Worm (Caenorhabditis elegans) whole organism, L3 larva: Measurements from ENCODE around the gene sek-3.

ENCODE experiments used
- R02D3.7 ChIP-seq: fragments of 150-350 bp; optimal IDR thresholded peaks from 2 replicates; lab custom pipeline; 2014; ENCODE audit warnings: missing biosample characterization, missing genetic modification characterization
- ZK546.5 ChIP-seq: sonication (generic microtip); optimal IDR thresholded peaks from 2 replicates; lab custom pipeline; 2017; ENCODE audit warnings: missing biosample characterization, missing genetic modification characterization
- aly-2 ChIP-seq: fragments of 150-350 bp; optimal IDR thresholded peaks from 2 replicates; lab custom pipeline; 2014; ENCODE audit warnings: missing biosample characterization, missing genetic modification characterization
- ama-1 ChIP-seq: fragments of 150-350 bp; optimal IDR thresholded peaks from 2 replicates; lab custom pipeline; 2018
- ceh-16 ChIP-seq: sonication (generic microtip); optimal IDR thresholded peaks from 2 replicates; lab custom pipeline; 2017; ENCODE audit warnings: missing biosample characterization, missing genetic modification characterization
- ceh-28 ChIP-seq: fragments of 150-350 bp; optimal IDR thresholded peaks from 2 replicates; lab custom pipeline; 2014; ENCODE audit warnings: missing biosample characterization, missing genetic modification reagents, missing genetic modification characterization
- ceh-82 ChIP-seq: fragments of 150-350 bp; optimal IDR thresholded peaks from 2 replicates; lab custom pipeline; 2014; ENCODE audit warnings: missing biosample characterization, missing genetic modification characterization
- ceh-9 ChIP-seq: sonication (generic microtip); optimal IDR thresholded peaks from 2 replicates; lab custom pipeline; 2018; ENCODE audit warnings: missing biosample characterization, missing genetic modification characterization
- daf-12 ChIP-seq: fragments of 150-350 bp; optimal IDR thresholded peaks from 2 replicates; lab custom pipeline; 2014; ENCODE audit warnings: missing biosample characterization, missing genetic modification reagents, missing genetic modification characterization
- egl-27 ChIP-seq: sonication (generic microtip); optimal IDR thresholded peaks from 4 replicates; lab custom pipeline; 2017; ENCODE audit warnings: missing biosample characterization, missing genetic modification reagents, missing genetic modification characterization
- elt-1 ChIP-seq: fragments of 150-350 bp; optimal IDR thresholded peaks from 2 replicates; lab custom pipeline; 2014; ENCODE audit warnings: missing biosample characterization, missing genetic modification characterization
- elt-2 ChIP-seq: sonication (generic microtip); optimal IDR thresholded peaks from 2 replicates; lab custom pipeline; 2016; ENCODE audit warnings: missing genetic modification reagents, mild to moderate bottlenecking, missing genetic modification characterization, missing compliant biosample characterization
- elt-3 ChIP-seq, 3 experiments: fragments of 150-350 bp in 1 of 3; sonication (generic microtip) in 2 of 3; optimal IDR thresholded peaks; 2 replicates in 2 of 3; 4 replicates in 1 of 3; lab custom pipeline; 2014 to 2017; ENCODE audit warnings: missing biosample characterization in 3 of 3, missing genetic modification characterization in 3 of 3
- eor-1 ChIP-seq, 2 experiments: fragments of 150-350 bp; optimal IDR thresholded peaks; 2 replicates each; lab custom pipeline; 2014 to 2018; ENCODE audit warnings: missing biosample characterization in 2 of 2, missing genetic modification characterization in 2 of 2
- fkh-2 ChIP-seq: fragments of 150-350 bp; optimal IDR thresholded peaks from 2 replicates; lab custom pipeline; 2014; ENCODE audit warnings: missing biosample characterization, missing genetic modification reagents, missing genetic modification characterization
- fos-1 ChIP-seq: fragments of 150-350 bp; optimal IDR thresholded peaks from 2 replicates; lab custom pipeline; 2014; ENCODE audit warnings: missing biosample characterization, missing genetic modification characterization
- hmg-11 ChIP-seq: sonication (generic microtip); optimal IDR thresholded peaks from 2 replicates; lab custom pipeline; 2016; ENCODE audit warnings: missing genetic modification characterization, missing compliant biosample characterization
- jun-1 ChIP-seq: fragments of 150-350 bp; optimal IDR thresholded peaks from 2 replicates; lab custom pipeline; 2014; ENCODE audit warnings: missing biosample characterization, missing genetic modification reagents, missing genetic modification characterization
- lin-15B ChIP-seq: fragments of 150-350 bp; optimal IDR thresholded peaks from 2 replicates; lab custom pipeline; 2014; ENCODE audit warnings: missing biosample characterization, missing genetic modification characterization
- lin-39 ChIP-seq: fragments of 150-350 bp; optimal IDR thresholded peaks from 2 replicates; lab custom pipeline; 2018; ENCODE audit warnings: missing biosample characterization, missing genetic modification reagents, missing genetic modification characterization
- lsy-12 ChIP-seq: sonication (generic microtip); optimal IDR thresholded peaks from 2 replicates; lab custom pipeline; 2016; ENCODE audit warnings: mild to moderate bottlenecking, missing genetic modification characterization, missing compliant biosample characterization
- mdl-1 ChIP-seq: fragments of 150-350 bp; optimal IDR thresholded peaks from 2 replicates; lab custom pipeline; 2014; ENCODE audit warnings: missing biosample characterization, missing genetic modification characterization
- mml-1 ChIP-seq: fragments of 150-350 bp; sonication (generic microtip); optimal IDR thresholded peaks from 3 replicates; lab custom pipeline; 2014; ENCODE audit warnings: missing biosample characterization, missing genetic modification characterization
- nfya-1 ChIP-seq: sonication (generic microtip); optimal IDR thresholded peaks from 2 replicates; lab custom pipeline; 2017; ENCODE audit warnings: missing genetic modification characterization, mild to moderate bottlenecking, missing compliant biosample characterization, antibody characterized with exemption, moderate library complexity; ENCODE audit not compliant: insufficient read depth
- nhr-12 ChIP-seq: fragments of 150-350 bp; optimal IDR thresholded peaks from 2 replicates; lab custom pipeline; 2014; ENCODE audit warnings: missing biosample characterization, missing genetic modification characterization
- nhr-23 ChIP-seq: fragments of 150-350 bp; optimal IDR thresholded peaks from 2 replicates; lab custom pipeline; 2014; ENCODE audit warnings: missing biosample characterization, missing genetic modification reagents, missing genetic modification characterization
- nhr-237 ChIP-seq: fragments of 150-350 bp; optimal IDR thresholded peaks from 2 replicates; lab custom pipeline; 2014; ENCODE audit warnings: missing biosample characterization, missing genetic modification characterization
- nhr-25 ChIP-seq: sonication (generic microtip); optimal IDR thresholded peaks from 2 replicates; lab custom pipeline; 2017; ENCODE audit warnings: missing biosample characterization, missing genetic modification characterization
- nhr-28 ChIP-seq: fragments of 150-350 bp; optimal IDR thresholded peaks from 2 replicates; lab custom pipeline; 2014; ENCODE audit warnings: missing biosample characterization, missing genetic modification characterization
- nhr-43 ChIP-seq: sonication (generic microtip); optimal IDR thresholded peaks from 2 replicates; lab custom pipeline; 2016; ENCODE audit warnings: mild to moderate bottlenecking, missing genetic modification characterization, missing compliant biosample characterization; ENCODE audit not compliant: poor library complexity, severe bottlenecking
- nhr-67 ChIP-seq: fragments of 150-350 bp; optimal IDR thresholded peaks from 2 replicates; lab custom pipeline; 2014; ENCODE audit warnings: missing biosample characterization, missing genetic modification characterization
- nhr-76 ChIP-seq: fragments of 150-350 bp; sonication (generic microtip); optimal IDR thresholded peaks from 5 replicates; lab custom pipeline; 2014; ENCODE audit warnings: missing biosample characterization, missing genetic modification characterization
- nhr-77 ChIP-seq: fragments of 150-350 bp; optimal IDR thresholded peaks from 2 replicates; lab custom pipeline; 2014; ENCODE audit warnings: missing biosample characterization, missing genetic modification characterization
- pha-4 ChIP-seq: fragments of 150-350 bp; optimal IDR thresholded peaks from 2 replicates; lab custom pipeline; 2014; ENCODE audit warnings: missing biosample characterization, missing genetic modification reagents, missing genetic modification characterization
- pqm-1 ChIP-seq: fragments of 150-350 bp; optimal IDR thresholded peaks from 2 replicates; lab custom pipeline; 2017; ENCODE audit warnings: missing biosample characterization, missing genetic modification characterization, inconsistent platforms
- sea-2 ChIP-seq: fragments of 150-350 bp; sonication (generic microtip); optimal IDR thresholded peaks from 4 replicates; lab custom pipeline; 2014; ENCODE audit warnings: missing biosample characterization, missing genetic modification reagents, missing genetic modification characterization
- skn-1 ChIP-seq: fragments of 150-350 bp; optimal IDR thresholded peaks from 2 replicates; lab custom pipeline; 2014; ENCODE audit warnings: missing biosample characterization, missing genetic modification characterization
- snpc-4 ChIP-seq: fragments of 150-350 bp; optimal IDR thresholded peaks from 2 replicates; lab custom pipeline; 2014; ENCODE audit warnings: missing biosample characterization, missing genetic modification characterization
- tbx-2 ChIP-seq: sonication (generic microtip); optimal IDR thresholded peaks from 2 replicates; lab custom pipeline; 2016; ENCODE audit warnings: mild to moderate bottlenecking, missing genetic modification characterization, missing compliant biosample characterization
- unc-39 ChIP-seq: sonication (generic microtip); optimal IDR thresholded peaks from 4 replicates; lab custom pipeline; 2017; ENCODE audit warnings: missing biosample characterization, missing genetic modification characterization
- unc-62 ChIP-seq: fragments of 150-350 bp; sonication (generic microtip); optimal IDR thresholded peaks from 4 replicates; lab custom pipeline; 2014; ENCODE audit warnings: missing biosample characterization, missing genetic modification reagents, missing genetic modification characterization
- zag-1 ChIP-seq: fragments of 150-350 bp; optimal IDR thresholded peaks from 2 replicates; lab custom pipeline; 2014; ENCODE audit warnings: missing biosample characterization, missing genetic modification characterization
- ztf-11 ChIP-seq: fragments of 150-350 bp; optimal IDR thresholded peaks from 2 replicates; lab custom pipeline; 2014; ENCODE audit warnings: missing biosample characterization, missing genetic modification characterization
- ztf-4 ChIP-seq: fragments of 150-350 bp; optimal IDR thresholded peaks from 2 replicates; lab custom pipeline; 2014; ENCODE audit warnings: missing biosample characterization, missing genetic modification characterization

The sek-3 gene

DNA sequence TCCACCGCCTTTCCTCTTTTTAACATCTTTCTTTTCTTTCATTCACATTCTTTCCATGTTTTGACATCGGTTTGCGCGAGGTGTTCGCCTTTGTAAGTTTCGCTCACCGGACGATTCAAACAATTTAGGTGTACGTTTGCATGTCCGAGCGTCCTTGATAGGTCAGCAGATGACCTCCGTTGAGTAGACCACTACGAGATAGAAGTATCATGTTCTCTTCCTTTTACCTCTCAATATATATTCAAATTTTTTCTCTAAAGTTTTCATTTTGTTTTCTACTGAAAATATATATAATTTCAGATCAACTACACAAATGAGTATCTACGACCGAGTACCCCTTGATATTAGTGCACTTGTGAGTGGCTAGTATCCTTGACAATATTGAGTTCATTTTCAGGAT is 43.1 kb downstream of the sek-3 start, which contains the start of gene C24H10.3:
C24H10.3 (plus strand) TSS at position 301 of the 400 bp plus-strand sequence.
- TF ChIP-seq elt-1 (tag; lab: Kevin White, UChicago) (no peak), nhr-28 (no peak), fos-1 (tag; lab: Kevin White, UChicago) (no peak), elt-3 (tag; optimal IDR thresholded peaks at IDR 0.05; lab: Kevin White, UChicago) (peak in 1 of 3 experiments; percentile 26), ZK546.5 (tag; lab: Kevin White, UChicago) (no peak), aly-2 (no peak), hmg-11 (tag; lab: Kevin White, UChicago) (no peak), nhr-25 (tag; lab: Kevin White, UChicago) (peak; percentile 59)

DNA sequence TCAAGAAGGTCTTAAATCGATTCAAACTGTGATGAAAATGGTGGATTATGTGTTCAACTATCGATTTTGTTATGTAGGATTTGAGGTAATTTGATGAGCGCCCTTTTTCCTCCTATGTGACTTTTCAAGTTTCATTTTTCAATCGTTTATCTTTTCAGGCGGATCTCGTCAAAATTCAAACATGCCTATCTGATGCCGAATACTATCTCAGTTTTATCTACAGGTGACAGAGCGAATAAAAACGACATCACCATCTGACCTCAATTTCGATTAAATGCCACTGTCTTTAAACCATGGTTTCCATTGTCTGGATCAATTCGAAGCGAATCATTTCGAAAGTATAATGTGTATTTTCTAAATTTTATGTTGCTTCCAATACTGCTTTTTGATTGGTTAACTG is 44.1 kb downstream of the sek-3 start:
- TF ChIP-seq nhr-237 (tag; lab: Kevin White, UChicago), result no peak
- TF ChIP-seq skn-1, result no peak
- no peak for TF ChIP-seq nhr-12
- peak; percentile 93 for TF ChIP-seq elt-1 (tag; lab: Kevin White, UChicago)
- TF ChIP-seq nhr-23 (tag; lab: Kevin White, UChicago), result peak; percentile 55
- no peak for TF ChIP-seq nfya-1
- TF ChIP-seq ceh-28, result no peak
- TF ChIP-seq nhr-67, result no peak
- TF ChIP-seq lin-15B (tag; lab: Kevin White, UChicago), result no peak
- TF ChIP-seq hmg-11 (tag; lab: Kevin White, UChicago), result no peak
- TF ChIP-seq eor-1 (tag; optimal IDR thresholded peaks at IDR 0.05; lab: Kevin White, UChicago), result no peak
- TF ChIP-seq elt-2 (tag; lab: Kevin White, UChicago), result no peak
- TF ChIP-seq ztf-4 (tag; lab: Kevin White, UChicago), result no peak
- TF ChIP-seq egl-27 (tag; lab: Kevin White, UChicago), result no peak
- peak; percentile 38 for TF ChIP-seq nhr-25 (tag; lab: Kevin White, UChicago)

ce11 chrX:5063750-5064652 is 46.3 kb downstream of the sek-3 start, which contains the start of gene C24H10.2:
Gene C24H10.2, plus strand, starts transcription at chrX:5064602.
- peak; percentile 22 for TF ChIP-seq pqm-1 (tag; lab: Kevin White, UChicago)
- no peak for TF ChIP-seq sea-2
- peak; percentile 60 for TF ChIP-seq ceh-28
- no peak for TF ChIP-seq R02D3.7
- TF ChIP-seq nhr-43 (tag; lab: Kevin White, UChicago), result no peak
- no peak for TF ChIP-seq ceh-82 (tag; lab: Kevin White, UChicago)
- TF ChIP-seq nhr-237 (tag; lab: Kevin White, UChicago), result no peak
- no peak for TF ChIP-seq ama-1 (lab: Kevin White, UChicago)
- peak; percentile 69 for TF ChIP-seq hmg-11 (tag; lab: Kevin White, UChicago)
- TF ChIP-seq ZK546.5 (tag; lab: Kevin White, UChicago), result no peak
- no peak for TF ChIP-seq ceh-16 (tag; lab: Kevin White, UChicago)
- no peak for TF ChIP-seq mdl-1
- no peak for TF ChIP-seq lin-15B (tag; lab: Kevin White, UChicago)
- peak; percentile 76 for TF ChIP-seq nfya-1
- no peak for TF ChIP-seq jun-1 (tag; lab: Kevin White, UChicago)
- TF ChIP-seq egl-27 (tag; lab: Kevin White, UChicago), result no peak
- TF ChIP-seq nhr-76 (tag; lab: Kevin White, UChicago), result no peak
- TF ChIP-seq elt-3 (tag; optimal IDR thresholded peaks at IDR 0.05; lab: Kevin White, UChicago), result no peak
- TF ChIP-seq fos-1 (tag; lab: Kevin White, UChicago), result no peak
- no peak for TF ChIP-seq ztf-11 (tag; lab: Kevin White, UChicago)
- TF ChIP-seq pha-4 (tag; lab: Kevin White, UChicago), result peak; percentile 51
- TF ChIP-seq fkh-2, result no peak
- no peak for TF ChIP-seq nhr-28
- no peak for TF ChIP-seq zag-1 (tag; lab: Kevin White, UChicago)
- TF ChIP-seq elt-1 (tag; lab: Kevin White, UChicago), result peak; percentile 8
- TF ChIP-seq snpc-4 (tag; lab: Kevin White, UChicago), result no peak
- TF ChIP-seq mml-1 (tag; lab: Kevin White, UChicago), result no peak
- TF ChIP-seq nhr-12, result no peak
- TF ChIP-seq elt-2 (tag; lab: Kevin White, UChicago), result peak; percentile 90
- no peak for TF ChIP-seq ceh-9 (tag; lab: Kevin White, UChicago)
- no peak for TF ChIP-seq eor-1 (tag; optimal IDR thresholded peaks at IDR 0.05; lab: Kevin White, UChicago)
- TF ChIP-seq ztf-4 (tag; lab: Kevin White, UChicago), result no peak
- TF ChIP-seq unc-62 (GFP tag; lab: Kevin White, UChicago), result no peak
- no peak for TF ChIP-seq daf-12 (tag; lab: Kevin White, UChicago)
- no peak for TF ChIP-seq nhr-25 (tag; lab: Kevin White, UChicago)
- peak; percentile 91 for TF ChIP-seq lin-39 (tag; lab: Kevin White, UChicago)
- TF ChIP-seq tbx-2 (tag; lab: Kevin White, UChicago), result peak; percentile 20
- no peak for TF ChIP-seq skn-1
- TF ChIP-seq nhr-77 (tag; lab: Kevin White, UChicago), result no peak
- TF ChIP-seq unc-39 (tag; lab: Kevin White, UChicago), result no peak
- no peak for TF ChIP-seq nhr-67
- TF ChIP-seq lsy-12 (tag; lab: Kevin White, UChicago), result no peak
- no peak for TF ChIP-seq nhr-23 (tag; lab: Kevin White, UChicago)
- TF ChIP-seq aly-2, result no peak
